Worm (Caenorhabditis elegans) whole organism, L1 larva: ENCODE data around the gene F59D12.3.

Experiments
- C04F5.9 ChIP-seq: sonication (generic microtip); optimal IDR thresholded peaks from 2 replicates; lab custom pipeline; 2016; ENCODE audit warnings: missing genetic modification characterization, missing compliant biosample characterization
- aha-1 ChIP-seq: fragments of 150-350 bp; optimal IDR thresholded peaks from 2 replicates; lab custom pipeline; 2014; ENCODE audit warnings: missing biosample characterization, missing genetic modification characterization
- alr-1 ChIP-seq: fragments of 200-800 bp; sonication (Bioruptor generic); optimal IDR thresholded peaks from 2 replicates; lab custom pipeline; 2018; ENCODE audit warnings: borderline replicate concordance, mild to moderate bottlenecking, missing genetic modification characterization, missing compliant biosample characterization
- blmp-1 ChIP-seq: fragments of 150-350 bp; optimal IDR thresholded peaks from 2 replicates; lab custom pipeline; 2014; ENCODE audit warnings: missing biosample characterization, missing genetic modification characterization
- ceh-82 ChIP-seq, 3 experiments: fragments of 150-350 bp in 1 of 3; sonication (generic microtip) in 2 of 3; optimal IDR thresholded peaks; 2 replicates each; lab custom pipeline; 2014 to 2017; ENCODE audit warnings: missing biosample characterization in 3 of 3, missing genetic modification characterization in 3 of 3
- ces-1 ChIP-seq: fragments of 150-350 bp; optimal IDR thresholded peaks from 2 replicates; lab custom pipeline; 2014; ENCODE audit warnings: missing biosample characterization, missing genetic modification reagents, missing genetic modification characterization
- efl-1 ChIP-seq, 4 experiments: fragments of 150-350 bp; optimal IDR thresholded peaks in 3 of 4; peaks in 1 of 4; 1 replicate in 1 of 4; 2 replicates in 3 of 4; lab custom pipeline; 2014; ENCODE audit warnings: missing biosample characterization in 2 of 4, missing genetic modification characterization in 2 of 4, missing genetic modification reagents in 2 of 4
- egl-13 ChIP-seq: sonication (generic microtip); optimal IDR thresholded peaks from 2 replicates; lab custom pipeline; 2016; ENCODE audit warnings: missing genotype, missing genetic modification reagents, missing genetic modification characterization, missing compliant biosample characterization
- elt-2 ChIP-seq: sonication (generic microtip); optimal IDR thresholded peaks from 2 replicates; lab custom pipeline; 2016; ENCODE audit warnings: missing genetic modification characterization, mild to moderate bottlenecking, inconsistent platforms, missing compliant biosample characterization, missing genetic modification reagents
- fkh-10 ChIP-seq: sonication (generic microtip); optimal IDR thresholded peaks from 2 replicates; lab custom pipeline; 2017; ENCODE audit warnings: missing biosample characterization, missing genetic modification reagents, missing genetic modification characterization
- hlh-4 ChIP-seq: sonication (generic microtip); optimal IDR thresholded peaks from 2 replicates; lab custom pipeline; 2016; ENCODE audit warnings: mild to moderate bottlenecking, missing genetic modification characterization, missing compliant biosample characterization
- isw-1 ChIP-seq: fragments of 200-800 bp; sonication (Bioruptor generic); IDR thresholded peaks from 2 replicates; pipeline ENCODE4 v1.3.6; 2022; ENCODE audit warnings: missing genetic modification characterization, missing compliant biosample characterization
- jun-1 ChIP-seq: fragments of 150-350 bp; optimal IDR thresholded peaks from 2 replicates; lab custom pipeline; 2014; ENCODE audit warnings: missing biosample characterization, missing genetic modification reagents, missing genetic modification characterization
- lin-13 ChIP-seq: fragments of 150-350 bp; optimal IDR thresholded peaks from 2 replicates; lab custom pipeline; 2014; ENCODE audit warnings: missing biosample characterization, missing genetic modification reagents, missing genetic modification characterization
- lin-14 ChIP-seq: fragments of 200-800 bp; sonication (Bioruptor generic); optimal IDR thresholded peaks from 2 replicates; lab custom pipeline; 2018; ENCODE audit warnings: mild to moderate bottlenecking, missing genetic modification characterization, moderate library complexity, missing compliant biosample characterization
- lin-15B ChIP-seq: fragments of 150-350 bp; sonication (generic microtip); optimal IDR thresholded peaks from 3 replicates; lab custom pipeline; 2014; ENCODE audit warnings: missing biosample characterization, missing genetic modification characterization
- lin-39 ChIP-seq: fragments of 150-350 bp; optimal IDR thresholded peaks from 2 replicates; lab custom pipeline; 2014; ENCODE audit warnings: missing biosample characterization, missing genetic modification reagents, missing genetic modification characterization
- lir-3 ChIP-seq: sonication (generic microtip); optimal IDR thresholded peaks from 2 replicates; lab custom pipeline; 2016; ENCODE audit warnings: mild to moderate bottlenecking, missing genetic modification characterization, moderate library complexity, missing compliant biosample characterization; ENCODE audit not compliant: poor library complexity
- mab-9 ChIP-seq: fragments of 200-800 bp; sonication (Bioruptor generic); IDR thresholded peaks from 2 replicates; pipeline ENCODE4 v1.3.6; 2022; ENCODE audit warnings: missing genetic modification reagents, missing genetic modification characterization, missing compliant biosample characterization
- mdl-1 ChIP-seq, 2 experiments: fragments of 150-350 bp; optimal IDR thresholded peaks; 2 replicates each; lab custom pipeline; 2014 to 2017; ENCODE audit warnings: missing biosample characterization in 2 of 2, missing genetic modification characterization in 2 of 2, inconsistent platforms in 1 of 2
- nhr-11 ChIP-seq: fragments of 150-350 bp; optimal IDR thresholded peaks from 2 replicates; lab custom pipeline; 2014; ENCODE audit warnings: missing biosample characterization, missing genetic modification characterization
- nhr-71 ChIP-seq: sonication (generic microtip); optimal IDR thresholded peaks from 2 replicates; lab custom pipeline; 2016; ENCODE audit warnings: mild to moderate bottlenecking, missing genetic modification characterization, moderate library complexity, missing compliant biosample characterization
- nhr-76 ChIP-seq: sonication (generic microtip); optimal IDR thresholded peaks from 2 replicates; lab custom pipeline; 2017; ENCODE audit warnings: missing biosample characterization, missing genetic modification characterization
- nhr-77 ChIP-seq: fragments of 150-350 bp; optimal IDR thresholded peaks from 2 replicates; lab custom pipeline; 2014; ENCODE audit warnings: missing biosample characterization, missing genetic modification characterization
- nhr-85 ChIP-seq: sonication (generic microtip); peaks from one replicate; lab custom pipeline; 2016; ENCODE audit warnings: missing genetic modification characterization, inconsistent platforms, missing compliant biosample characterization
- pag-3 ChIP-seq: sonication (generic microtip); optimal IDR thresholded peaks from 2 replicates; lab custom pipeline; 2017; ENCODE audit warnings: missing genetic modification characterization, mild to moderate bottlenecking, missing compliant biosample characterization, antibody characterized with exemption, borderline replicate concordance; ENCODE audit not compliant: insufficient read depth
- pqm-1 ChIP-seq: sonication (generic microtip); optimal IDR thresholded peaks from 3 replicates; lab custom pipeline; 2017; ENCODE audit warnings: missing biosample characterization, missing genetic modification characterization
- rnt-1 ChIP-seq: sonication (generic microtip); optimal IDR thresholded peaks from 2 replicates; lab custom pipeline; 2016; ENCODE audit warnings: mild to moderate bottlenecking, missing genetic modification characterization, moderate library complexity, missing compliant biosample characterization
- skn-1 ChIP-seq: fragments of 150-350 bp; optimal IDR thresholded peaks from 2 replicates; lab custom pipeline; 2014; ENCODE audit warnings: missing biosample characterization, missing genetic modification characterization
- snu-23 ChIP-seq: sonication (generic microtip); optimal IDR thresholded peaks from 2 replicates; lab custom pipeline; 2016; ENCODE audit warnings: missing genetic modification characterization, missing compliant biosample characterization
- sptf-1 ChIP-seq: fragments of 150-350 bp; optimal IDR thresholded peaks from 2 replicates; lab custom pipeline; 2014; ENCODE audit warnings: missing biosample characterization, missing genetic modification characterization
- sup-37 ChIP-seq: fragments of 200-800 bp; sonication (Bioruptor generic); optimal IDR thresholded peaks from 2 replicates; lab custom pipeline; 2018; ENCODE audit warnings: mild to moderate bottlenecking, missing genetic modification characterization, missing compliant biosample characterization
- swsn-7 ChIP-seq: sonication (generic microtip); optimal IDR thresholded peaks from 2 replicates; lab custom pipeline; 2016; ENCODE audit warnings: missing genetic modification characterization, missing compliant biosample characterization
- tlp-1 ChIP-seq: fragments of 150-350 bp; optimal IDR thresholded peaks from 2 replicates; lab custom pipeline; 2014; ENCODE audit warnings: missing biosample characterization, missing genetic modification characterization
- unc-130 ChIP-seq: fragments of 150-350 bp; optimal IDR thresholded peaks from 2 replicates; lab custom pipeline; 2017; ENCODE audit warnings: missing biosample characterization, missing genetic modification characterization, inconsistent platforms
- unc-62 ChIP-seq: fragments of 150-350 bp; optimal IDR thresholded peaks from 2 replicates; lab custom pipeline; 2014; ENCODE audit warnings: missing biosample characterization, missing genetic modification reagents, missing genetic modification characterization
- vab-15 ChIP-seq: sonication (generic microtip); optimal IDR thresholded peaks from 2 replicates; lab custom pipeline; 2017; ENCODE audit warnings: missing genotype, mild to moderate bottlenecking, missing genetic modification characterization, missing compliant biosample characterization
- xbp-1 ChIP-seq: sonication (generic microtip); optimal IDR thresholded peaks from 2 replicates; lab custom pipeline; 2016; ENCODE audit warnings: missing genetic modification characterization, missing compliant biosample characterization
- zag-1 ChIP-seq: fragments of 150-350 bp; optimal IDR thresholded peaks from 2 replicates; lab custom pipeline; 2014; ENCODE audit warnings: missing biosample characterization, missing genetic modification characterization
- zip-4 ChIP-seq: fragments of 200-800 bp; sonication (Bioruptor generic); optimal IDR thresholded peaks from 2 replicates; lab custom pipeline; 2018; ENCODE audit warnings: mild to moderate bottlenecking, missing genetic modification characterization, moderate library complexity, missing compliant biosample characterization
- ztf-11 ChIP-seq, 2 experiments: sonication (generic microtip); optimal IDR thresholded peaks; 2 replicates each; lab custom pipeline; 2016 to 2017; ENCODE audit warnings: missing genetic modification characterization in 2 of 2, missing biosample characterization in 1 of 2, missing compliant biosample characterization in 1 of 2
- ztf-4 ChIP-seq: fragments of 150-350 bp; optimal IDR thresholded peaks from 2 replicates; lab custom pipeline; 2014; ENCODE audit warnings: missing biosample characterization, missing genetic modification characterization

F59D12.3 gene

ce11 chrX:15700220-15700619 lies 49.5 kb upstream of the F59D12.3 start (continued):
- TF ChIP-seq ceh-82 (tag; optimal IDR thresholded peaks at IDR 0.05; lab: Kevin White, UChicago) = no peak
- TF ChIP-seq fkh-10 = no peak
- TF ChIP-seq hlh-4 (tag; lab: Kevin White, UChicago) = no peak
- no peak for TF ChIP-seq ztf-11 (tag; optimal IDR thresholded peaks at IDR 0.05; lab: Kevin White, UChicago)
- TF ChIP-seq nhr-77 (tag; lab: Kevin White, UChicago) = no peak
- no peak for TF ChIP-seq lin-13
- no peak for TF ChIP-seq rnt-1 (tag; lab: Kevin White, UChicago)
- TF ChIP-seq unc-130 (tag; lab: Kevin White, UChicago) = peak; percentile 20
- TF ChIP-seq ces-1 (GFP tag; lab: Kevin White, UChicago) = no peak
- TF ChIP-seq blmp-1 = peak; percentile 61
- peak; percentile 53 for TF ChIP-seq snu-23 (GFP tag; lab: Kevin White, UChicago)
- TF ChIP-seq tlp-1 (tag; lab: Kevin White, UChicago) = no peak
- no peak for TF ChIP-seq lir-3 (tag; lab: Kevin White, UChicago)
- no peak for TF ChIP-seq ztf-4 (tag; lab: Kevin White, UChicago)
- TF ChIP-seq egl-13 (tag; lab: Kevin White, UChicago) = no peak
- no peak for TF ChIP-seq sup-37 (GFP tag; lab: Kevin White, UChicago)
- no peak for TF ChIP-seq skn-1 (tag; lab: Kevin White, UChicago)
- TF ChIP-seq elt-2 (tag; lab: Kevin White, UChicago) = peak; percentile 62
- TF ChIP-seq mdl-1 (tag; optimal IDR thresholded peaks at IDR 0.05; lab: Kevin White, UChicago) = peak in 1 of 2 experiments; percentile 67

DNA sequence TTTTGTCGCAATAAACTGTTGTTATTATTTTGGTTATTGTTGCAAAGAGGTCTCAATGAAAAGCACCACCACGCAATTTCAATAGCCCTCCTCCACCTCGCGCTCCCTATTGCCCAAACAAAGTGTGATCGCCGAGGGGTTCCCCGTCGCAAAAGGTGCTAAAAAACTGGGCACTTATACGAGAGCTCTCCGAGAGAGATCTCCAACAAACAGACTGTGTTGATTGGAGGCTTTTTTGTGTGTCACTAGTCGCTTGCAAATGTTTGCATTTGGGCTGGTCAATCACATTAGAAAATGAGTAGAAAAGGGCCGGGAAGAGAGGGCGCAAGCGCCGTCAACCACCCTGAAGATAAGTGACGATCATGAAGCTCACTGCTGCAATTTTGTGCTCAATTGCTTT lies 45.6 kb upstream of the F59D12.3 start, which contains the start of gene ZK662.2:
Gene ZK662.2, plus strand, starts transcription at position 301 of the 400 bp plus-strand sequence.
- TF ChIP-seq C04F5.9 (tag; lab: Kevin White, UChicago) (no peak), lin-15B (tag; lab: Kevin White, UChicago) (no peak), isw-1 (GFP tag; lab: Robert Waterston, UW) (no peak), unc-62 (GFP tag; lab: Kevin White, UChicago) (no peak), nhr-71 (tag; lab: Kevin White, UChicago) (no peak), xbp-1 (tag; lab: Kevin White, UChicago) (no peak), lin-14 (GFP tag; lab: Kevin White, UChicago) (no peak), vab-15 (no peak), nhr-85 (tag; lab: Kevin White, UChicago) (no peak), efl-1 (optimal IDR thresholded peaks at IDR 0.05; lab: Kevin White, UChicago) (no peak), efl-1 (GFP tag; optimal IDR thresholded peaks at IDR 0.05 in 1 of 2; lab: Kevin White, UChicago) (no peak)

DNA sequence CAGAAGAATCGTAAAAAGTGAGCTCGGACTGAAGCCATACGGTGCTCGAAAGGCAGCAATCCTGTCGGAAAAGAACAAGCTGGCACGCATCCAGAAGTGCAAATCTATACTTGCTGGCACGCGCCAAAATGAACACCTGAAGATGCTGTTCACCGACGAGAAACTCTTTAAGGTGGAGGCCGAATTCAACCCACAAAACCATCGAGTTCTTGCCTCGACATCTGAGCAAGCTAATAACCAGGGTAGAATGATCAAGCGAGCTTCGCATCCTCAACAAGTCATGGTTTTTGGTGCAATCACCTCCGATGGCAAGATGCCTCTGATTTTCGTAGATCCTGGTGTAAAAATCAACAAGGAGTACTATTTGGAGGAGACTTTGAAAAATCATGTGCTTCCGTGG lies 42.7 kb upstream of the F59D12.3 start:
- no peak for TF ChIP-seq pqm-1 (tag; lab: Kevin White, UChicago)
- TF ChIP-seq pag-3 = no peak
- no peak for TF ChIP-seq lin-39 (tag; lab: Kevin White, UChicago)
- no peak for TF ChIP-seq aha-1 (tag; lab: Kevin White, UChicago)
- TF ChIP-seq ces-1 (GFP tag; lab: Kevin White, UChicago) = no peak
- no peak for TF ChIP-seq isw-1 (GFP tag; lab: Robert Waterston, UW)
- no peak for TF ChIP-seq nhr-11 (tag; lab: Kevin White, UChicago)
- no peak for TF ChIP-seq zip-4 (GFP tag; lab: Kevin White, UChicago)
- TF ChIP-seq alr-1 = no peak
- TF ChIP-seq swsn-7 (tag; lab: Kevin White, UChicago) = no peak
- no peak for TF ChIP-seq jun-1 (tag; lab: Kevin White, UChicago)
- no peak for TF ChIP-seq vab-15
- TF ChIP-seq zag-1 (tag; lab: Kevin White, UChicago) = no peak
- no peak for TF ChIP-seq sptf-1 (tag; lab: Kevin White, UChicago)
- TF ChIP-seq blmp-1 = no peak
- no peak for TF ChIP-seq nhr-76 (tag; lab: Kevin White, UChicago)
- TF ChIP-seq lir-3 (tag; lab: Kevin White, UChicago) = no peak
- no peak for TF ChIP-seq mab-9 (GFP tag; lab: Robert Waterston, UW)
- no peak for TF ChIP-seq mdl-1 (tag; optimal IDR thresholded peaks at IDR 0.05; lab: Kevin White, UChicago)
